Fruit fly (Drosophila melanogaster) whole organism, embryonic: ENCODE data around the gene CG33969.

Experiments used
- Abd-B ChIP-seq: fragments of 200-800 bp; sonication (Bioruptor generic); optimal IDR thresholded peaks from 2 replicates; lab custom pipeline; 2018; ENCODE audit warnings: missing biosample characterization, mild to moderate bottlenecking, missing genetic modification characterization, moderate library complexity
- BEAF-32 ChIP-seq: fragments of 200-800 bp; sonication (Bioruptor generic); optimal IDR thresholded peaks from 3 replicates; lab custom pipeline; 2017; ENCODE audit warnings: missing biosample characterization, missing genetic modification characterization, mild to moderate bottlenecking, moderate library complexity, missing genetic modification reagents
- Bdp1 ChIP-seq: fragments of 200-800 bp; sonication (Bioruptor generic); optimal IDR thresholded peaks from 3 replicates; lab custom pipeline; 2016; ENCODE audit warnings: missing biosample characterization, missing genetic modification characterization
- Bgb ChIP-seq: fragments of 200-800 bp; sonication (Bioruptor generic); IDR thresholded peaks from 2 replicates; pipeline ENCODE4 v1.3.6; 2022; ENCODE audit warnings: missing biosample characterization, missing genetic modification characterization; ENCODE audit not compliant: partially characterized antibody
- CG10462 ChIP-seq: fragments of 200-800 bp; sonication (Bioruptor generic); optimal IDR thresholded peaks from 2 replicates; lab custom pipeline; 2016; ENCODE audit warnings: missing biosample characterization, missing genetic modification characterization
- CG14860 ChIP-seq: fragments of 200-800 bp; sonication (Bioruptor generic); IDR thresholded peaks from 3 replicates; pipeline ENCODE4 v1.3.6; 2022; ENCODE audit warnings: missing biosample characterization, missing genetic modification characterization; ENCODE audit not compliant: partially characterized antibody
- CG15514 ChIP-seq: fragments of 200-800 bp; sonication (Bioruptor generic); optimal IDR thresholded peaks from 3 replicates; lab custom pipeline; 2017; ENCODE audit warnings: missing biosample characterization, missing genetic modification characterization, mild to moderate bottlenecking, moderate library complexity, missing genetic modification reagents
- CG2120 ChIP-seq: fragments of 200-800 bp; sonication (Bioruptor generic); optimal IDR thresholded peaks from 3 replicates; lab custom pipeline; 2016; ENCODE audit warnings: missing biosample characterization, missing genetic modification characterization
- CG2129 ChIP-seq: fragments of 200-800 bp; sonication (Bioruptor generic); IDR thresholded peaks from 2 replicates; pipeline ENCODE4 v1.3.6; 2022; ENCODE audit warnings: missing biosample characterization, missing genetic modification characterization; ENCODE audit not compliant: partially characterized antibody
- CG32532 ChIP-seq: fragments of 200-800 bp; sonication (Bioruptor generic); IDR thresholded peaks from 2 replicates; pipeline ENCODE4 v1.3.6; 2022; ENCODE audit warnings: missing biosample characterization, missing genetic modification characterization
- CG7987 ChIP-seq: fragments of 200-800 bp; sonication (Bioruptor generic); optimal IDR thresholded peaks from 2 replicates; lab custom pipeline; 2018; ENCODE audit warnings: missing biosample characterization, mild to moderate bottlenecking, missing genetic modification characterization, moderate library complexity
- CG8290 ChIP-seq, 3 experiments: fragments of 200-800 bp; sonication (Bioruptor generic); optimal IDR thresholded peaks; 2 replicates each; lab custom pipeline; 2016 to 2019; ENCODE audit warnings: missing biosample characterization in 3 of 3, missing genetic modification characterization in 3 of 3, mild to moderate bottlenecking in 2 of 3, moderate library complexity in 1 of 3
- CHES-1-like ChIP-seq: fragments of 200-800 bp; sonication (Bioruptor generic); optimal IDR thresholded peaks from 2 replicates; lab custom pipeline; 2016; ENCODE audit warnings: missing biosample characterization, missing genetic modification characterization
- E2f2 ChIP-seq: fragments of 200-800 bp; sonication (Bioruptor generic); IDR thresholded peaks from 2 replicates; pipeline ENCODE4 v1.3.6; 2022; ENCODE audit warnings: missing biosample characterization, missing genetic modification characterization
- Ets97D ChIP-seq: fragments of 200-800 bp; sonication (Bioruptor generic); optimal IDR thresholded peaks from 3 replicates; lab custom pipeline; 2016; ENCODE audit warnings: missing biosample characterization, missing genetic modification characterization
- HLH4C ChIP-seq: fragments of 200-800 bp; sonication (Bioruptor generic); IDR thresholded peaks from 3 replicates; pipeline ENCODE4 v1.3.6; 2022; ENCODE audit warnings: missing biosample characterization, missing genetic modification characterization; ENCODE audit not compliant: partially characterized antibody
- HLH54F ChIP-seq: fragments of 200-800 bp; sonication (Bioruptor generic); optimal IDR thresholded peaks from 3 replicates; lab custom pipeline; 2016; ENCODE audit warnings: missing biosample characterization, missing genetic modification characterization
- Hmx ChIP-seq: fragments of 200-800 bp; sonication (Bioruptor generic); optimal IDR thresholded peaks from 2 replicates; lab custom pipeline; 2016; ENCODE audit warnings: missing biosample characterization, missing genetic modification characterization
- Med ChIP-seq: fragments of 200-800 bp; sonication (Bioruptor generic); peaks from one replicate; lab custom pipeline; 2016; ENCODE audit warnings: missing biosample characterization, missing genetic modification characterization, mild to moderate bottlenecking, inconsistent platforms, moderate library complexity
- Myb ChIP-seq: fragments of 200-800 bp; sonication (Bioruptor generic); optimal IDR thresholded peaks from 2 replicates; lab custom pipeline; 2016; ENCODE audit warnings: missing biosample characterization, missing genetic modification characterization
- NC2α ChIP-seq: fragments of 200-800 bp; sonication (Bioruptor generic); optimal IDR thresholded peaks from 2 replicates; lab custom pipeline; 2016; ENCODE audit warnings: missing biosample characterization, missing genetic modification characterization
- Ravus ChIP-seq: fragments of 200-800 bp; sonication (Bioruptor generic); IDR thresholded peaks from 2 replicates; pipeline ENCODE4 v1.3.6; 2022; ENCODE audit warnings: missing biosample characterization, missing genetic modification characterization
- Scr ChIP-seq: fragments of 200-800 bp; sonication (Bioruptor generic); IDR thresholded peaks from 2 replicates; pipeline ENCODE4 v1.3.6; 2022; ENCODE audit warnings: missing biosample characterization, missing genetic modification characterization; ENCODE audit not compliant: partially characterized antibody
- Sry-δ ChIP-seq: fragments of 200-800 bp; sonication (Bioruptor generic); optimal IDR thresholded peaks from 2 replicates; lab custom pipeline; 2016; ENCODE audit warnings: missing biosample characterization, missing genetic modification characterization
- Vsx1 ChIP-seq: fragments of 200-800 bp; sonication (Bioruptor generic); optimal IDR thresholded peaks from 2 replicates; lab custom pipeline; 2017; ENCODE audit warnings: missing biosample characterization, mild to moderate bottlenecking, missing genetic modification characterization, missing genetic modification reagents
- amos ChIP-seq: fragments of 200-800 bp; sonication (Bioruptor generic); IDR thresholded peaks from 2 replicates; pipeline ENCODE4 v1.3.6; 2022; ENCODE audit warnings: missing biosample characterization, missing genetic modification characterization; ENCODE audit not compliant: partially characterized antibody
- bab2 ChIP-seq: fragments of 200-800 bp; sonication (Bioruptor generic); optimal IDR thresholded peaks from 2 replicates; lab custom pipeline; 2016; ENCODE audit warnings: missing biosample characterization, missing genetic modification characterization
- chif ChIP-seq, 2 experiments: fragments of 200-800 bp; sonication (Bioruptor generic); optimal IDR thresholded peaks; 3 replicates each; lab custom pipeline; 2016; ENCODE audit warnings: missing biosample characterization in 2 of 2, missing genetic modification characterization in 2 of 2
- crp ChIP-seq, 2 experiments: fragments of 200-800 bp; sonication (Bioruptor generic); optimal IDR thresholded peaks; 2 replicates in 1 of 2; 3 replicates in 1 of 2; lab custom pipeline; 2017; ENCODE audit warnings: missing biosample characterization in 2 of 2, missing genetic modification characterization in 2 of 2, mild to moderate bottlenecking in 1 of 2, moderate library complexity in 1 of 2
- dpn ChIP-seq, 2 experiments: fragments of 200-800 bp; sonication (Bioruptor generic); optimal IDR thresholded peaks; 3 replicates each; lab custom pipeline; 2016; ENCODE audit warnings: missing biosample characterization in 2 of 2, missing genetic modification characterization in 2 of 2
- gro ChIP-seq: fragments of 200-800 bp; sonication (Bioruptor generic); optimal IDR thresholded peaks from 2 replicates; lab custom pipeline; 2016; ENCODE audit warnings: missing biosample characterization, missing genetic modification characterization
- inv ChIP-seq: fragments of 200-800 bp; sonication (Bioruptor generic); IDR thresholded peaks from 2 replicates; pipeline ENCODE4 v1.3.6; 2022; ENCODE audit warnings: missing biosample characterization, missing genetic modification characterization; ENCODE audit not compliant: partially characterized antibody
- kay ChIP-seq: fragments of 200-800 bp; sonication (Bioruptor generic); optimal IDR thresholded peaks from 2 replicates; lab custom pipeline; 2016; ENCODE audit warnings: missing biosample characterization, missing genetic modification characterization
- kni ChIP-seq: fragments of 200-800 bp; sonication (Bioruptor generic); optimal IDR thresholded peaks from 3 replicates; lab custom pipeline; 2017; ENCODE audit warnings: mild to moderate bottlenecking, missing biosample characterization, missing genetic modification reagents, missing genetic modification characterization
- lbe ChIP-seq: fragments of 200-800 bp; sonication (Bioruptor generic); optimal IDR thresholded peaks from 2 replicates; lab custom pipeline; 2016; ENCODE audit warnings: missing biosample characterization, mild to moderate bottlenecking, missing genetic modification characterization
- lmd ChIP-seq: fragments of 200-800 bp; sonication (Bioruptor generic); IDR thresholded peaks from 2 replicates; pipeline ENCODE4 v1.3.6; 2022; ENCODE audit warnings: missing biosample characterization, missing genetic modification characterization
- lola ChIP-seq, 3 experiments: fragments of >200 bp in 2 of 3; fragments of 200-800 bp in 1 of 3; sonication (Bioruptor generic) in 1 of 3; optimal IDR thresholded peaks; 2 replicates each; lab custom pipeline; 2017 to 2019; ENCODE audit warnings: missing biosample characterization in 3 of 3, missing genetic modification characterization in 3 of 3, mild to moderate bottlenecking in 1 of 3, moderate library complexity in 1 of 3
- sna ChIP-seq: fragments of 200-800 bp; sonication (Bioruptor generic); IDR thresholded peaks from 2 replicates; pipeline ENCODE4 v1.3.6; 2022; ENCODE audit warnings: missing biosample characterization, missing genetic modification characterization; ENCODE audit not compliant: partially characterized antibody
- sug ChIP-seq: fragments of 200-800 bp; optimal IDR thresholded peaks from 2 replicates; lab custom pipeline; 2019; ENCODE audit warnings: missing biosample characterization, mild to moderate bottlenecking, missing genetic modification characterization, moderate library complexity
- tna ChIP-seq: fragments of 200-800 bp; sonication (Bioruptor generic); IDR thresholded peaks from 2 replicates; pipeline ENCODE4 v1.3.6; 2022; ENCODE audit warnings: missing biosample characterization, missing genetic modification characterization; ENCODE audit not compliant: partially characterized antibody
- usp ChIP-seq: fragments of >200 bp; optimal IDR thresholded peaks from 2 replicates; lab custom pipeline; 2017; ENCODE audit warnings: missing biosample characterization, missing genetic modification characterization
- zfh2 ChIP-seq: fragments of 200-800 bp; sonication (Bioruptor generic); optimal IDR thresholded peaks from 2 replicates; lab custom pipeline; 2016; ENCODE audit warnings: missing biosample characterization, missing genetic modification characterization

Gene CG33969

dm6 chr3L:20432297-20432696 lies 38.9 kb upstream of the CG33969 start, which contains the start of the genes Las and Psn (continued):
- peak; percentile 77 for TF ChIP-seq Scr
- 0 out of 2 replicates have a peak, but pooled peaks have one; percentile 36 for TF ChIP-seq CG2129 (GFP tag; lab: Robert Waterston, UW)
- peak; percentile 29 for TF ChIP-seq kay (GFP tag; lab: Kevin White, UChicago)
- no peak for TF ChIP-seq kni
- TF ChIP-seq Ets97D: peak; percentile 51
- no peak for TF ChIP-seq CG7987 (GFP tag; lab: Kevin White, UChicago)
- TF ChIP-seq Vsx1 (GFP tag; lab: Kevin White, UChicago): no peak
- TF ChIP-seq CG2120 (GFP tag; lab: Kevin White, UChicago): peak; percentile 52
- TF ChIP-seq lola (GFP tag; optimal IDR thresholded peaks at IDR 0.05; lab: Kevin White, UChicago): no peak
- TF ChIP-seq BEAF-32 (GFP tag; lab: Kevin White, UChicago): peak; percentile 76
- peak; percentile 45; the same call in 1 of the 2 replicates for TF ChIP-seq inv (GFP tag; lab: Robert Waterston, UW)
- TF ChIP-seq dpn (GFP tag; optimal IDR thresholded peaks at IDR 0.05; lab: Kevin White, UChicago): peak in 1 of 2 experiments; percentile 19
- TF ChIP-seq lbe (GFP tag; lab: Kevin White, UChicago): peak; percentile 61
- TF ChIP-seq HLH4C: peak; percentile 66
- TF ChIP-seq Med (GFP tag; lab: Kevin White, UChicago): peak; percentile 90
- peak; percentile 27 for TF ChIP-seq zfh2
- no peak for TF ChIP-seq bab2 (GFP tag; lab: Kevin White, UChicago)
- no peak for TF ChIP-seq NC2α
- peak; percentile 35 for TF ChIP-seq Myb (GFP tag; lab: Kevin White, UChicago)
- TF ChIP-seq Sry-δ: peak; percentile 89
- TF ChIP-seq lmd (GFP tag; lab: Robert Waterston, UW): no peak
- TF ChIP-seq sna (GFP tag; lab: Robert Waterston, UW): peak; percentile 62; the same call in 1 of the 2 replicates
- no peak for TF ChIP-seq chif (GFP tag; optimal IDR thresholded peaks at IDR 0.05; lab: Kevin White, UChicago)
- TF ChIP-seq HLH54F (GFP tag; lab: Kevin White, UChicago): no peak
- TF ChIP-seq amos (GFP tag; lab: Robert Waterston, UW): peak; percentile 54
- TF ChIP-seq crp (GFP tag; optimal IDR thresholded peaks at IDR 0.05; lab: Kevin White, UChicago): peak; percentile 60 to 93
- TF ChIP-seq tna (GFP tag; lab: Robert Waterston, UW): no peak; the same call in 1 of the 2 replicates
- TF ChIP-seq Hmx (GFP tag; lab: Kevin White, UChicago): peak; percentile 3
- TF ChIP-seq CG15514: peak; percentile 20
- no peak for TF ChIP-seq Abd-B (GFP tag; lab: Kevin White, UChicago)
- TF ChIP-seq E2f2 (GFP tag; lab: Robert Waterston, UW): peak; percentile 73
- TF ChIP-seq CG32532 (GFP tag; lab: Robert Waterston, UW): no peak
- no peak for TF ChIP-seq CG10462 (GFP tag; lab: Kevin White, UChicago)
- no peak for TF ChIP-seq gro (GFP tag; lab: Kevin White, UChicago)
- TF ChIP-seq Ravus: no peak
- TF ChIP-seq CG8290 (GFP tag; optimal IDR thresholded peaks at IDR 0.05; lab: Kevin White, UChicago): no peak
- TF ChIP-seq CG8290 (tag; optimal IDR thresholded peaks at IDR 0.05; lab: Kevin White, UChicago): no peak
- TF ChIP-seq CHES-1-like: peak; percentile 48
- no peak for TF ChIP-seq Bdp1 (GFP tag; lab: Kevin White, UChicago)
- peak; percentile 50; the same call in 2 of the 3 replicates for TF ChIP-seq CG14860

- TF ChIP-seq Bgb (GFP tag; lab: Robert Waterston, UW) (peak; percentile 13), usp (GFP tag; lab: Kevin White, UChicago) (no peak), sug (peak; percentile 99)
Measured at dm6 chr3L:20431619-20432018, 38.3 kb upstream of the CG33969 start.
